Worm (Caenorhabditis elegans): ENCODE results near the gene pac-1.

DNA sequence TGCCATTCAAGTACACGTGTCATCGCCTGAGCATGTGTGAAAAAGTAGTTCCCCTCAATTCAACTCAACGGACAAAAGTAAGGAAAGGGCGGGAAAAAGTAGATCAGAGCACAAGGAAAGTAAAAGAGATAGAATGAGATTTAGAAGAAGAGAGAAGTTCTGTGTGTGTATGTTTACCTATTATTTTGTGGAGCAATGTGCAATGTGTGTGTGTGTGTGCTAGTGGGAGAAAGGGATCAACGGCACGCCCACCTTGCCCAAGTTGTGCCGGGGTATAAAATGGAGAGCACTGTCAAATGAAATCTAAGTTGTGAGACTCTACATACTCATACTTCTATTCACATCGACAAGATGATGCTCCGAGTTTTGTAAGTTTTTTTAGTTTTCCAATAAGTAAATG is 30.0 kb downstream of the pac-1 start, which contains the start of gene idpp-15:
- TF ChIP-seq unc-62 (GFP tag; optimal IDR thresholded peaks at IDR 0.05) = no peak
- TF ChIP-seq lin-13 (tag; optimal IDR thresholded peaks at IDR 0.05) = no peak
- no peak for TF ChIP-seq ztf-11 (tag; optimal IDR thresholded peaks at IDR 0.05)
- TF ChIP-seq unc-120 (tag; optimal IDR thresholded peaks at IDR 0.05; ENCODE audit: poor library complexity, severe bottlenecking) = no peak
- no peak for TF ChIP-seq mab-5 (tag; optimal IDR thresholded peaks at IDR 0.05)
- TF ChIP-seq nhr-28 (tag; optimal IDR thresholded peaks at IDR 0.05) = no peak

Measured in whole organism, mixed stage, embryonic.